Comparison of ENCODE assay signal across 2 worm cellular contexts in genomic region chrV:3686292-3686691, ce11.
A peak's percentile ranks its signal among the peaks of the same experiment; 100 is the strongest.
TF ChIP-seq lines count a peak whose summit lies in the region.

No protein-coding gene starts in this region.

TF ChIP-seq in whole organism, mixed stage, embryonic, 35 proteins besides CTCF, POLR2A, EP300 and RAD21:
- TF ChIP-seq ztf-11 (tag; optimal IDR thresholded peaks at IDR 0.05; lab: Kevin White, UChicago): no peak
- no peak for TF ChIP-seq M03D4.4 (tag; optimal IDR thresholded peaks at IDR 0.05; lab: Kevin White, UChicago)
- TF ChIP-seq lsy-2 (tag; optimal IDR thresholded peaks at IDR 0.05; lab: Kevin White, UChicago): peak; percentile 47
TF ChIP-seq in whole organism, mixed stage, embryonic: peak in this region for 1.

TF ChIP-seq in whole organism, young adult, 124 proteins besides CTCF, POLR2A, EP300 and RAD21:
- TF ChIP-seq lsl-1 (GFP tag; optimal IDR thresholded peaks at IDR 0.05; lab: Kevin White, UChicago): peak; percentile 66
- no peak for TF ChIP-seq B0035.1 (tag; optimal IDR thresholded peaks at IDR 0.05; lab: Kevin White, UChicago)
- peak; percentile 5; the same call in 1 of the 2 replicates for TF ChIP-seq madf-6 (GFP tag; IDR thresholded peaks at IDR 0.05; lab: Robert Waterston, UW)
- TF ChIP-seq B0261.1 (tag; optimal IDR thresholded peaks at IDR 0.05; lab: Kevin White, UChicago): peak; percentile 54
- no peak for TF ChIP-seq F37B4.10 (GFP tag; IDR thresholded peaks at IDR 0.05; lab: Robert Waterston, UW)
- TF ChIP-seq efl-1 (GFP tag; optimal IDR thresholded peaks at IDR 0.05; lab: Kevin White, UChicago): peak; percentile 1
TF ChIP-seq in whole organism, young adult: peak in this region for 4.
